Worm (Caenorhabditis elegans): Measurements from ENCODE around the gene reps-1.

The reps-1 gene

DNA sequence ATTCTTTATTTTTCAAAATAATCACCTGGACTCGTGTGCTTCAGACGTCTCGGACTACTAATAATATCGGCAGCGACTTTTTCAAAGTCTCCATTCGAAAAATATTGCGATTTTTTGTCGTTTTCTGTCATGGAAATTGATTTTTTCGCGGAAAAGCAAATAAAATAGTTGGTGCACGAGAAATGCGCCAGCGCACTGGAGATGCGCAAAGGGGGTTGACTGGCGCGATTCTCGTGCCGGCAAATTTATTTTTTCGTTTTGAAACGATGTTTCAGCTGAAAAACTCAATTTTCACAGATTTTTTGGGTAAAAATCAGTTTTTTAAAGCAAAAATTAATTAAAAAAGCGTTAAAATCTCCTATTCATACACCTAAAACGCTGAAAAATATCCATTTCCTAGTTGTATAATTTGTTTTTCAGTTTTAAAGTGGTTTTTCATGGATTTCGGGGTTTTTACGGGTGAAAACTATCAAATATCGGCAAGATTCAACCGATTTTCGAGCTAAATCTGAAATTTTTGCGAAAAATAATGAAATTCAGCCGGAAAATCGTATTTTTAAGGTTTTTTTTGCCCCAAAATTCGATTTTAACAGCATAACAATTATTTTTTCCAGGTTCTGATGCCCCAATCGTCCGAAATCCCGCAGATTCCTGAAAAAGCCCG, at the start of gene reps-1, which contains the start of gene Y39B6A.37 (continued):
- no peak for TF ChIP-seq cebp-2 (GFP tag; IDR thresholded peaks at IDR 0.05)
- TF ChIP-seq hmg-1.2 (GFP tag; IDR thresholded peaks at IDR 0.05), result peak; percentile 43; the same call in 1 of the 2 replicates
- TF ChIP-seq fkh-3 (tag; optimal IDR thresholded peaks at IDR 0.05), result no peak
- TF ChIP-seq madf-6 (GFP tag; IDR thresholded peaks at IDR 0.05), result peak; percentile 69
- no peak for TF ChIP-seq ztf-25 (GFP tag; IDR thresholded peaks at IDR 0.05)
- no peak for TF ChIP-seq nfya-2 (GFP tag; IDR thresholded peaks at IDR 0.05)
- TF ChIP-seq dox-1 (GFP tag; IDR thresholded peaks at IDR 0.05), result peak; percentile 85
- no peak for TF ChIP-seq Y53F4B.3 (GFP tag; IDR thresholded peaks at IDR 0.05)
- peak; percentile 59; the same call in 1 of the 2 replicates for TF ChIP-seq Y95B8A.8 (GFP tag; IDR thresholded peaks at IDR 0.05)
- TF ChIP-seq attf-6 (GFP tag; IDR thresholded peaks at IDR 0.05), result 0 out of 2 replicates have a peak, but pooled peaks have one; percentile 33
- 0 out of 2 replicates have a peak, but pooled peaks have one; percentile 33 for TF ChIP-seq F37B4.10 (GFP tag; IDR thresholded peaks at IDR 0.05)
- no peak for TF ChIP-seq egl-18 (GFP tag; IDR thresholded peaks at IDR 0.05)
- TF ChIP-seq tlf-1 (GFP tag; optimal IDR thresholded peaks at IDR 0.05), result peak; percentile 32
- TF ChIP-seq ceh-58 (GFP tag; IDR thresholded peaks at IDR 0.05), result no peak
- TF ChIP-seq ceh-79 (tag; optimal IDR thresholded peaks at IDR 0.05), result no peak
- TF ChIP-seq ceh-27 (GFP tag; optimal IDR thresholded peaks at IDR 0.05), result peak; percentile 25
- TF ChIP-seq ccch-3 (GFP tag; optimal IDR thresholded peaks at IDR 0.05), result no peak
- TF ChIP-seq somi-1 (GFP tag; optimal IDR thresholded peaks at IDR 0.05), result no peak
- peak; percentile 86 for TF ChIP-seq B0336.3 (GFP tag; IDR thresholded peaks at IDR 0.05)
- TF ChIP-seq tbp1 (GFP tag; optimal IDR thresholded peaks at IDR 0.05), result peak; percentile 45
- peak; percentile 56; the same call in 1 of the 2 replicates for TF ChIP-seq lir-1 (GFP tag; conservative IDR thresholded peaks at IDR 0.05)
- TF ChIP-seq F23B12.7 (tag; optimal IDR thresholded peaks at IDR 0.05; ENCODE audit: insufficient read depth), result peak; percentile 20
- TF ChIP-seq rcor-1 (GFP tag; IDR thresholded peaks at IDR 0.05), result peak; percentile 74
- peak; percentile 44 for TF ChIP-seq F33H1.4 (GFP tag; IDR thresholded peaks at IDR 0.05)
- no peak for TF ChIP-seq die-1 (tag; optimal IDR thresholded peaks at IDR 0.05)
- peak; percentile 1 for TF ChIP-seq B0261.1 (tag; optimal IDR thresholded peaks at IDR 0.05)
- no peak for TF ChIP-seq F49E8.2 (tag; optimal IDR thresholded peaks at IDR 0.05; ENCODE audit: insufficient read depth)
- no peak for TF ChIP-seq rpc-1 (optimal IDR thresholded peaks at IDR 0.05)
- no peak for TF ChIP-seq rpc-1 (tag; optimal IDR thresholded peaks at IDR 0.05)
- TF ChIP-seq egl-44 (GFP tag; IDR thresholded peaks at IDR 0.05), result no peak
- no peak for TF ChIP-seq hsf-1 (GFP tag; IDR thresholded peaks at IDR 0.05)
- TF ChIP-seq ama-1 (optimal IDR thresholded peaks at IDR 0.05), result no peak
- no peak for TF ChIP-seq ama-1 (GFP tag; optimal IDR thresholded peaks at IDR 0.05)
- peak; percentile 1 for TF ChIP-seq efl-1 (GFP tag; optimal IDR thresholded peaks at IDR 0.05)
- no peak for TF ChIP-seq Y67H2A.10 (GFP tag; conservative IDR thresholded peaks at IDR 0.05)
- no peak for TF ChIP-seq akir-1 (GFP tag; optimal IDR thresholded peaks at IDR 0.05)
- peak; percentile 97 for TF ChIP-seq ztf-18 (tag; optimal IDR thresholded peaks at IDR 0.05)
- TF ChIP-seq aptf-3 (GFP tag; IDR thresholded peaks at IDR 0.05), result no peak
- TF ChIP-seq F52B5.7 (tag; optimal IDR thresholded peaks at IDR 0.05), result no peak
- TF ChIP-seq attf-5 (GFP tag; optimal IDR thresholded peaks at IDR 0.05), result peak; percentile 74
- TF ChIP-seq ztf-6 (GFP tag; IDR thresholded peaks at IDR 0.05), result no peak
- TF ChIP-seq cebp-1 (GFP tag; IDR thresholded peaks at IDR 0.05), result no peak
- TF ChIP-seq cebp-1 (tag; optimal IDR thresholded peaks at IDR 0.05), result peak; percentile 78
- TF ChIP-seq mcd-1 (GFP tag; IDR thresholded peaks at IDR 0.05), result peak; percentile 85
- 0 out of 2 replicates have a peak, but pooled peaks have one; percentile 44 for TF ChIP-seq attf-3 (GFP tag; conservative IDR thresholded peaks at IDR 0.05)
- TF ChIP-seq let-607 (tag; optimal IDR thresholded peaks at IDR 0.05), result peak in 1 of 2 experiments; percentile 9
- TF ChIP-seq F57A8.1 (GFP tag; optimal IDR thresholded peaks at IDR 0.05), result no peak
- no peak for TF ChIP-seq pha-4 (tag; optimal IDR thresholded peaks at IDR 0.05)
- peak; percentile 82 for TF ChIP-seq lin-40 (tag; optimal IDR thresholded peaks at IDR 0.05)

All from whole organism, young adult.